Comparison of ENCODE assay signal across 1 fruit fly cellular context in genomic region chr3R:19180263-19180893, dm6.
TF ChIP-seq lines count a peak whose summit lies in the region.

Gene CG5555, minus strand, starts transcription at chr3R:19180538.
Gene myd, plus strand, starts transcription at chr3R:19180659.

TF ChIP-seq in whole organism, embryonic, 481 proteins besides CTCF, POLR2A, EP300 and RAD21 (continued from another document and continues in another):
- TF ChIP-seq CG12659 (GFP tag; optimal IDR thresholded peaks at IDR 0.05; lab: Kevin White, UChicago): peak; percentile 72
- 0 out of 3 replicates have a peak, but pooled peaks have one; percentile 27 for TF ChIP-seq CG17361 (GFP tag; IDR thresholded peaks at IDR 0.05; lab: Robert Waterston, UW)
- peak; percentile 23; the same call in 1 of the 2 replicates for TF ChIP-seq CG3847 (GFP tag; IDR thresholded peaks at IDR 0.05; lab: Robert Waterston, UW)
- TF ChIP-seq onecut (GFP tag; IDR thresholded peaks at IDR 0.05; lab: Robert Waterston, UW): peak; percentile 29; the same call in 1 of the 2 replicates
- TF ChIP-seq CG1647 (GFP tag; optimal IDR thresholded peaks at IDR 0.05; lab: Kevin White, UChicago): no peak
- TF ChIP-seq p53 (GFP tag; optimal IDR thresholded peaks at IDR 0.05; lab: Kevin White, UChicago): no peak
- TF ChIP-seq lbe (GFP tag; optimal IDR thresholded peaks at IDR 0.05; lab: Kevin White, UChicago): peak; percentile 65
- TF ChIP-seq Myb (GFP tag; optimal IDR thresholded peaks at IDR 0.05; lab: Kevin White, UChicago): peak; percentile 90
- TF ChIP-seq Bteb2 (GFP tag; optimal IDR thresholded peaks at IDR 0.05; lab: Kevin White, UChicago): peak; percentile 35
- no peak for TF ChIP-seq hth (optimal IDR thresholded peaks at IDR 0.05; lab: Kevin White, UChicago)
- peak; percentile 62 for TF ChIP-seq Rfx (GFP tag; IDR thresholded peaks at IDR 0.05; lab: Robert Waterston, UW)
- TF ChIP-seq eve (GFP tag; optimal IDR thresholded peaks at IDR 0.05; lab: Kevin White, UChicago): peak in 1 of 2 experiments; percentile 85
- TF ChIP-seq NfI (GFP tag; optimal IDR thresholded peaks at IDR 0.05; lab: Kevin White, UChicago): peak; percentile 50
- peak; percentile 53 for TF ChIP-seq MESR4 (GFP tag; optimal IDR thresholded peaks at IDR 0.05; lab: Kevin White, UChicago)
- peak; percentile 38 for TF ChIP-seq Xbp1 (GFP tag; optimal IDR thresholded peaks at IDR 0.05; lab: Kevin White, UChicago)
- TF ChIP-seq Sin3A (optimal IDR thresholded peaks at IDR 0.05; lab: Kevin White, UChicago): peak; percentile 35
- peak; percentile 38 for TF ChIP-seq chn (GFP tag; optimal IDR thresholded peaks at IDR 0.05; lab: Kevin White, UChicago)
- TF ChIP-seq zfh1 (GFP tag; IDR thresholded peaks at IDR 0.05; lab: Robert Waterston, UW): 0 out of 3 replicates have a peak, but pooled peaks have one; percentile 43
- peak; percentile 42; the same call in 1 of the 2 replicates for TF ChIP-seq CG31224 (GFP tag; IDR thresholded peaks at IDR 0.05; lab: Robert Waterston, UW)
- TF ChIP-seq Hr39 (optimal IDR thresholded peaks at IDR 0.05; lab: Kevin White, UChicago): no peak
- peak; percentile 21 for TF ChIP-seq CG11398 (GFP tag; optimal IDR thresholded peaks at IDR 0.05; lab: Kevin White, UChicago)
- TF ChIP-seq gce (GFP tag; IDR thresholded peaks at IDR 0.05; lab: Robert Waterston, UW): no peak
- TF ChIP-seq pho (GFP tag; optimal IDR thresholded peaks at IDR 0.05; lab: Kevin White, UChicago): peak; percentile 73
- no peak for TF ChIP-seq Tbp (GFP tag; optimal IDR thresholded peaks at IDR 0.05; lab: Kevin White, UChicago)
- TF ChIP-seq CG13775 (GFP tag; optimal IDR thresholded peaks at IDR 0.05; lab: Kevin White, UChicago): peak; percentile 24
- TF ChIP-seq pros (GFP tag; optimal IDR thresholded peaks at IDR 0.05; lab: Kevin White, UChicago): no peak
- TF ChIP-seq HLHmδ (GFP tag; optimal IDR thresholded peaks at IDR 0.05; lab: Kevin White, UChicago): no peak
- TF ChIP-seq H15 (GFP tag; IDR thresholded peaks at IDR 0.05; lab: Robert Waterston, UW): no peak
- TF ChIP-seq rib (GFP tag; IDR thresholded peaks at IDR 0.05; lab: Robert Waterston, UW): 0 out of 2 replicates have a peak, but pooled peaks have one; percentile 60
- 0 out of 2 replicates have a peak, but pooled peaks have one; percentile 11 for TF ChIP-seq E2f1 (GFP tag; IDR thresholded peaks at IDR 0.05; lab: Robert Waterston, UW)
- TF ChIP-seq unpg (GFP tag; optimal IDR thresholded peaks at IDR 0.05; lab: Kevin White, UChicago): peak; percentile 46
- no peak for TF ChIP-seq Poxn (GFP tag; IDR thresholded peaks at IDR 0.05; lab: Robert Waterston, UW)
- no peak for TF ChIP-seq al (GFP tag; IDR thresholded peaks at IDR 0.05; lab: Robert Waterston, UW)
- peak; percentile 13 for TF ChIP-seq crc (GFP tag; optimal IDR thresholded peaks at IDR 0.05; lab: Kevin White, UChicago)
- no peak for TF ChIP-seq bsh (GFP tag; optimal IDR thresholded peaks at IDR 0.05; lab: Kevin White, UChicago)
- no peak for TF ChIP-seq CG11247 (GFP tag; IDR thresholded peaks at IDR 0.05; lab: Robert Waterston, UW)
- no peak for TF ChIP-seq CG16815 (GFP tag; optimal IDR thresholded peaks at IDR 0.05; lab: Kevin White, UChicago)
- no peak for TF ChIP-seq hkb (optimal IDR thresholded peaks at IDR 0.05; lab: Kevin White, UChicago)
- peak; percentile 38; the same call in 1 of the 2 replicates for TF ChIP-seq hkb (GFP tag; IDR thresholded peaks at IDR 0.05; lab: Robert Waterston, UW)
- no peak for TF ChIP-seq croc (GFP tag; conservative IDR thresholded peaks at IDR 0.05; lab: Robert Waterston, UW)
- peak; percentile 85 for TF ChIP-seq tna (GFP tag; IDR thresholded peaks at IDR 0.05; lab: Robert Waterston, UW; ENCODE audit: partially characterized antibody)
- peak in 1 of 2 experiments; percentile 5 for TF ChIP-seq Eip74EF (GFP tag; optimal IDR thresholded peaks at IDR 0.05; lab: Kevin White, UChicago)
- TF ChIP-seq insv (GFP tag; optimal IDR thresholded peaks at IDR 0.05; lab: Kevin White, UChicago): no peak
- peak in 1 of 2 experiments; percentile 38 for TF ChIP-seq Hr51 (GFP tag; optimal IDR thresholded peaks at IDR 0.05; lab: Kevin White, UChicago)
- peak; percentile 36 for TF ChIP-seq maf-S (GFP tag; optimal IDR thresholded peaks at IDR 0.05; lab: Kevin White, UChicago)
- peak; percentile 34; the same call in 1 of the 2 replicates for TF ChIP-seq klu (GFP tag; IDR thresholded peaks at IDR 0.05; lab: Robert Waterston, UW)
- peak; percentile 32 for TF ChIP-seq corto (GFP tag; optimal IDR thresholded peaks at IDR 0.05; lab: Kevin White, UChicago)
- no peak for TF ChIP-seq CG14965 (GFP tag; optimal IDR thresholded peaks at IDR 0.05; lab: Kevin White, UChicago; ENCODE audit: borderline replicate concordance)
- peak; percentile 75 for TF ChIP-seq CG14860 (GFP tag; IDR thresholded peaks at IDR 0.05; lab: Robert Waterston, UW; ENCODE audit: partially characterized antibody)
- TF ChIP-seq CG10209 (GFP tag; optimal IDR thresholded peaks at IDR 0.05; lab: Kevin White, UChicago): peak; percentile 8
- TF ChIP-seq D19A (tag; optimal IDR thresholded peaks at IDR 0.05; lab: Kevin White, UChicago): no peak
- peak; percentile 32 for TF ChIP-seq Dad (GFP tag; optimal IDR thresholded peaks at IDR 0.05; lab: Kevin White, UChicago)
- TF ChIP-seq NK7.1 (GFP tag; optimal IDR thresholded peaks at IDR 0.05; lab: Kevin White, UChicago): peak; percentile 30
- TF ChIP-seq CG9609 (GFP tag; optimal IDR thresholded peaks at IDR 0.05; lab: Kevin White, UChicago): peak; percentile 11
- TF ChIP-seq CG6791 (GFP tag; IDR thresholded peaks at IDR 0.05; lab: Robert Waterston, UW; ENCODE audit: partially characterized antibody): peak; percentile 86
- TF ChIP-seq Sry-δ (GFP tag; optimal IDR thresholded peaks at IDR 0.05; lab: Kevin White, UChicago): peak; percentile 53
- no peak for TF ChIP-seq dm (GFP tag; optimal IDR thresholded peaks at IDR 0.05; lab: Kevin White, UChicago)
- TF ChIP-seq tll (GFP tag; optimal IDR thresholded peaks at IDR 0.05; lab: Kevin White, UChicago): no peak
- peak; percentile 26 for TF ChIP-seq CG2712 (tag; optimal IDR thresholded peaks at IDR 0.05; lab: Kevin White, UChicago)
- no peak for TF ChIP-seq CG11504 (tag; optimal IDR thresholded peaks at IDR 0.05; lab: Kevin White, UChicago)
- no peak for TF ChIP-seq Taf1 (GFP tag; IDR thresholded peaks at IDR 0.05; lab: Robert Waterston, UW)
- TF ChIP-seq CG10147 (GFP tag; optimal IDR thresholded peaks at IDR 0.05; lab: Kevin White, UChicago): peak; percentile 0
- TF ChIP-seq CG18599 (GFP tag; optimal IDR thresholded peaks at IDR 0.05; lab: Kevin White, UChicago): peak; percentile 53
- peak; percentile 18 for TF ChIP-seq CG3281 (GFP tag; optimal IDR thresholded peaks at IDR 0.05; lab: Kevin White, UChicago)
- TF ChIP-seq lilli (GFP tag; optimal IDR thresholded peaks at IDR 0.05; lab: Kevin White, UChicago): peak; percentile 64
- TF ChIP-seq row (GFP tag; IDR thresholded peaks at IDR 0.05; lab: Robert Waterston, UW): peak; percentile 47; the same call in 1 of the 3 replicates
- TF ChIP-seq E2f2 (GFP tag; IDR thresholded peaks at IDR 0.05; lab: Robert Waterston, UW): peak; percentile 86
- TF ChIP-seq bab2 (GFP tag; optimal IDR thresholded peaks at IDR 0.05; lab: Kevin White, UChicago): peak; percentile 27
- no peak for TF ChIP-seq CG14441 (GFP tag; IDR thresholded peaks at IDR 0.05; lab: Robert Waterston, UW)
- TF ChIP-seq Atf6 (GFP tag; IDR thresholded peaks at IDR 0.05; lab: Robert Waterston, UW): peak; percentile 74
- no peak for TF ChIP-seq pita (GFP tag; optimal IDR thresholded peaks at IDR 0.05; lab: Kevin White, UChicago)
- no peak for TF ChIP-seq CG4730 (GFP tag; IDR thresholded peaks at IDR 0.05; lab: Robert Waterston, UW)
- TF ChIP-seq CG8290 (GFP tag; optimal IDR thresholded peaks at IDR 0.05; lab: Kevin White, UChicago): no peak
- TF ChIP-seq CG8290 (tag; optimal IDR thresholded peaks at IDR 0.05; lab: Kevin White, UChicago): peak in 1 of 2 experiments; percentile 63
- TF ChIP-seq bbx (GFP tag; IDR thresholded peaks at IDR 0.05; lab: Robert Waterston, UW; ENCODE audit: partially characterized antibody): peak; percentile 81
- peak; percentile 26 for TF ChIP-seq caup (GFP tag; optimal IDR thresholded peaks at IDR 0.05; lab: Kevin White, UChicago; ENCODE audit: severe bottlenecking)
- peak; percentile 53; the same call in 1 of the 2 replicates for TF ChIP-seq stc (GFP tag; IDR thresholded peaks at IDR 0.05; lab: Robert Waterston, UW)
- TF ChIP-seq lola (GFP tag; optimal IDR thresholded peaks at IDR 0.05; lab: Kevin White, UChicago): no peak
- no peak for TF ChIP-seq CG18764 (GFP tag; optimal IDR thresholded peaks at IDR 0.05; lab: Kevin White, UChicago)
- peak; percentile 82 for TF ChIP-seq sna (GFP tag; IDR thresholded peaks at IDR 0.05; lab: Robert Waterston, UW; ENCODE audit: partially characterized antibody)
- peak; percentile 92 for TF ChIP-seq stwl (tag; optimal IDR thresholded peaks at IDR 0.05; lab: Kevin White, UChicago)
- TF ChIP-seq ab (GFP tag; optimal IDR thresholded peaks at IDR 0.05; lab: Kevin White, UChicago): no peak
- TF ChIP-seq scrt (GFP tag; optimal IDR thresholded peaks at IDR 0.05; lab: Kevin White, UChicago): peak; percentile 30
- TF ChIP-seq Optix (GFP tag; IDR thresholded peaks at IDR 0.05; lab: Robert Waterston, UW): peak; percentile 42; the same call in 1 of the 3 replicates
- TF ChIP-seq gfzf (GFP tag; optimal IDR thresholded peaks at IDR 0.05; lab: Kevin White, UChicago): peak; percentile 12
- TF ChIP-seq CG13287 (GFP tag; IDR thresholded peaks at IDR 0.05; lab: Robert Waterston, UW; ENCODE audit: partially characterized antibody): peak; percentile 86
- no peak for TF ChIP-seq CG31388 (GFP tag; optimal IDR thresholded peaks at IDR 0.05; lab: Kevin White, UChicago)
- TF ChIP-seq Sox102F (GFP tag; optimal IDR thresholded peaks at IDR 0.05; lab: Kevin White, UChicago): peak; percentile 46
- TF ChIP-seq CG9437 (GFP tag; optimal IDR thresholded peaks at IDR 0.05; lab: Kevin White, UChicago): no peak
- TF ChIP-seq mirr (GFP tag; optimal IDR thresholded peaks at IDR 0.05; lab: Kevin White, UChicago): peak; percentile 21
- no peak for TF ChIP-seq TFAM (GFP tag; optimal IDR thresholded peaks at IDR 0.05; lab: Kevin White, UChicago)
- TF ChIP-seq CG13894 (tag; optimal IDR thresholded peaks at IDR 0.05; lab: Kevin White, UChicago): peak; percentile 46
- TF ChIP-seq Dek (tag; optimal IDR thresholded peaks at IDR 0.05; lab: Kevin White, UChicago): peak; percentile 56
- TF ChIP-seq CG4360 (GFP tag; IDR thresholded peaks at IDR 0.05; lab: Robert Waterston, UW): no peak
- TF ChIP-seq slbo (GFP tag; IDR thresholded peaks at IDR 0.05; lab: Robert Waterston, UW): peak; percentile 51; the same call in 1 of the 2 replicates
- peak; percentile 16 for TF ChIP-seq Nf-YB (GFP tag; optimal IDR thresholded peaks at IDR 0.05; lab: Kevin White, UChicago)
- peak; percentile 49 for TF ChIP-seq inv (GFP tag; IDR thresholded peaks at IDR 0.05; lab: Robert Waterston, UW; ENCODE audit: partially characterized antibody)
- TF ChIP-seq lab (GFP tag; optimal IDR thresholded peaks at IDR 0.05; lab: Kevin White, UChicago): peak; percentile 13
- TF ChIP-seq br (optimal IDR thresholded peaks at IDR 0.05; lab: Kevin White, UChicago): no peak
- TF ChIP-seq zfh2 (GFP tag; optimal IDR thresholded peaks at IDR 0.05; lab: Kevin White, UChicago): peak; percentile 40
- peak; percentile 38 for TF ChIP-seq CG7786 (GFP tag; optimal IDR thresholded peaks at IDR 0.05; lab: Kevin White, UChicago)
- no peak for TF ChIP-seq CG5953 (GFP tag; IDR thresholded peaks at IDR 0.05; lab: Robert Waterston, UW)
- TF ChIP-seq sqz (GFP tag; optimal IDR thresholded peaks at IDR 0.05; lab: Kevin White, UChicago): no peak
- TF ChIP-seq NFAT (GFP tag; IDR thresholded peaks at IDR 0.05; lab: Robert Waterston, UW): 0 out of 2 replicates have a peak, but pooled peaks have one; percentile 48
- peak; percentile 65; the same call in 2 of the 3 replicates for TF ChIP-seq knrl (GFP tag; IDR thresholded peaks at IDR 0.05; lab: Robert Waterston, UW; ENCODE audit: partially characterized antibody)
- no peak for TF ChIP-seq CG7745 (tag; optimal IDR thresholded peaks at IDR 0.05; lab: Kevin White, UChicago)
- TF ChIP-seq Opbp (GFP tag; IDR thresholded peaks at IDR 0.05; lab: Robert Waterston, UW; ENCODE audit: partially characterized antibody): peak; percentile 75
- TF ChIP-seq pum (GFP tag; optimal IDR thresholded peaks at IDR 0.05; lab: Kevin White, UChicago): peak; percentile 13
- TF ChIP-seq CG17912 (GFP tag; optimal IDR thresholded peaks at IDR 0.05; lab: Kevin White, UChicago): no peak
- TF ChIP-seq pb (GFP tag; optimal IDR thresholded peaks at IDR 0.05; lab: Kevin White, UChicago): peak; percentile 47
- peak; percentile 13 for TF ChIP-seq shn (GFP tag; optimal IDR thresholded peaks at IDR 0.05; lab: Kevin White, UChicago)
- peak; percentile 38; the same call in 1 of the 2 replicates for TF ChIP-seq hbn (GFP tag; IDR thresholded peaks at IDR 0.05; lab: Robert Waterston, UW; ENCODE audit: partially characterized antibody)
- no peak for TF ChIP-seq cad (GFP tag; optimal IDR thresholded peaks at IDR 0.05; lab: Kevin White, UChicago)
- peak; percentile 98 for TF ChIP-seq Deaf1 (tag; optimal IDR thresholded peaks at IDR 0.05; lab: Kevin White, UChicago)
- no peak for TF ChIP-seq CG12104 (GFP tag; optimal IDR thresholded peaks at IDR 0.05; lab: Kevin White, UChicago)
- TF ChIP-seq prd (optimal IDR thresholded peaks at IDR 0.05; lab: Kevin White, UChicago): no peak
- 0 out of 3 replicates have a peak, but pooled peaks have one; percentile 42 for TF ChIP-seq prd (GFP tag; IDR thresholded peaks at IDR 0.05; lab: Robert Waterston, UW)
- peak; percentile 47 for TF ChIP-seq Hsf (GFP tag; optimal IDR thresholded peaks at IDR 0.05; lab: Kevin White, UChicago)
- peak; percentile 50; the same call in 1 of the 3 replicates for TF ChIP-seq ken (GFP tag; IDR thresholded peaks at IDR 0.05; lab: Robert Waterston, UW)
- TF ChIP-seq chm (GFP tag; IDR thresholded peaks at IDR 0.05; lab: Robert Waterston, UW): peak; percentile 28; the same call in 1 of the 2 replicates
- peak; percentile 8 for TF ChIP-seq CG17385 (GFP tag; optimal IDR thresholded peaks at IDR 0.05; lab: Kevin White, UChicago)
- TF ChIP-seq CG11695 (GFP tag; IDR thresholded peaks at IDR 0.05; lab: Robert Waterston, UW): peak; percentile 46; the same call in 1 of the 3 replicates
- TF ChIP-seq Doc3 (GFP tag; IDR thresholded peaks at IDR 0.05; lab: Robert Waterston, UW; ENCODE audit: partially characterized antibody): peak; percentile 71; the same call in 2 of the 3 replicates
- peak; percentile 35 for TF ChIP-seq phol (tag; optimal IDR thresholded peaks at IDR 0.05; lab: Kevin White, UChicago)
- TF ChIP-seq nmo (GFP tag; optimal IDR thresholded peaks at IDR 0.05; lab: Kevin White, UChicago): peak; percentile 44
- TF ChIP-seq dpn (GFP tag; optimal IDR thresholded peaks at IDR 0.05; lab: Kevin White, UChicago): peak; percentile 40 to 50
